Fruit fly (Drosophila melanogaster): Measurements from ENCODE around the gene CG9663.

The CG9663 gene

DNA sequence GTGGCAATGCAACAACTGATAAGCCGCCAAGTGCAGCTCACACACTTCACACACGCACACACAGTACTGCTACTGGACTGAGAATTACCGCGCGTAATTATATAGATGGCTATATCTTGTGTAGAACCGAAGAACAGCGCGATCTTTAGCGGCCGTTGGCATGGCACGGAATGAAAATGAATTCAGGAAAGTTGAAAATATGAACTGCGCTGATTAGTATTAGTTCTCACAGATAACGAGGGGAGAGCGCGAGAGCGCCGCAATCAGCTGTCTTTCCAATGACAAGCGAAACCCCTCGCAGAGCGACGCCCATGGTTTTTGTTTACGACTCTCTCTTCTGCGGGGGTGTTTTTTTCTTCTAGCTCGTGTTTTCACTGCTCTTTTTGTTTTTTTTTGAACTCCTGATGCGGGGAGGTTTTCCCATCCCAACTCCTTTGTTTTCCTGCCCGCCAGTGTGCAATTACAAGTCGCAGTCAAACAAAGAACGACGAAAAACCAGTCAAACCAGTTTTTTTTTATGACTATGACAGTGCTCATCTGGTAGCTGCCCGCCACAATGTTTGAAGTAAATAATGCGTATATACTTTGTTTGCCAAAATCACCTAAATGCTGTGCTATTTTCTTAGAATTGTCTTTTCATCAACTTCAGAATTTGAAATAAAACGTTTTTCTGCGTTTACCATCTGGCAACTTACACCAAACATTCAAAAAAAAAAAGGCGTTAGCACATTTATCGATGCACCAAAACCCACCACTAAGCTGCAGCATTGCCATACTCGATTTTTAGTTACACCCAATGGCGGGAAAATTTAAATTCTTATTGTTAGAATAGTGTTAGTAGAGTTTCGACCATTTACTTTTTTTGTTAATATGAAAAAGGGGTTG is at the start of gene CG9663 (continued):
- no peak for TF ChIP-seq ind (GFP tag; optimal IDR thresholded peaks at IDR 0.05)
- TF ChIP-seq CG10654 (GFP tag; optimal IDR thresholded peaks at IDR 0.05), result no peak
- 0 out of 2 replicates have a peak, but pooled peaks have one; percentile 10 for TF ChIP-seq CG11247 (GFP tag; IDR thresholded peaks at IDR 0.05)
- TF ChIP-seq Dbx (GFP tag; IDR thresholded peaks at IDR 0.05), result peak; percentile 35; the same call in 1 of the 3 replicates
- TF ChIP-seq CG30431 (GFP tag; optimal IDR thresholded peaks at IDR 0.05), result no peak
- peak; percentile 3 for TF ChIP-seq Mes4 (GFP tag; optimal IDR thresholded peaks at IDR 0.05)
- TF ChIP-seq dati (GFP tag; IDR thresholded peaks at IDR 0.05), result no peak
- TF ChIP-seq peb (GFP tag; IDR thresholded peaks at IDR 0.05), result no peak
- no peak for TF ChIP-seq wor (GFP tag; IDR thresholded peaks at IDR 0.05)
- TF ChIP-seq Xbp1 (GFP tag; optimal IDR thresholded peaks at IDR 0.05), result no peak
- no peak; the same call in 1 of the 2 replicates for TF ChIP-seq CG10366 (GFP tag; IDR thresholded peaks at IDR 0.05)
- TF ChIP-seq CG11695 (GFP tag; IDR thresholded peaks at IDR 0.05), result 0 out of 3 replicates have a peak, but pooled peaks have one; percentile 9
- no peak for TF ChIP-seq Bdp1 (GFP tag; optimal IDR thresholded peaks at IDR 0.05)
- peak; percentile 18 for TF ChIP-seq CG17186 (GFP tag; optimal IDR thresholded peaks at IDR 0.05)
- no peak for TF ChIP-seq Hey (tag; optimal IDR thresholded peaks at IDR 0.05)
- TF ChIP-seq CG1792 (GFP tag; optimal IDR thresholded peaks at IDR 0.05), result no peak
- TF ChIP-seq Dref (GFP tag; IDR thresholded peaks at IDR 0.05), result peak; percentile 82
- TF ChIP-seq CG9876 (GFP tag; optimal IDR thresholded peaks at IDR 0.05), result no peak
- no peak for TF ChIP-seq tio (GFP tag; optimal IDR thresholded peaks at IDR 0.05)
- no peak for TF ChIP-seq toy (GFP tag; IDR thresholded peaks at IDR 0.05)
- no peak for TF ChIP-seq ewg (GFP tag; optimal IDR thresholded peaks at IDR 0.05)
- TF ChIP-seq HLHmδ (GFP tag; optimal IDR thresholded peaks at IDR 0.05), result no peak
- TF ChIP-seq CG12769 (tag; optimal IDR thresholded peaks at IDR 0.05), result peak; percentile 71
- peak; percentile 35 for TF ChIP-seq CG17385 (GFP tag; optimal IDR thresholded peaks at IDR 0.05)
- peak; percentile 25 for TF ChIP-seq her (GFP tag; optimal IDR thresholded peaks at IDR 0.05)
- TF ChIP-seq bigmax (GFP tag; optimal IDR thresholded peaks at IDR 0.05), result no peak
- peak; percentile 29 for TF ChIP-seq PHDP (tag; optimal IDR thresholded peaks at IDR 0.05)
- peak; percentile 92 for TF ChIP-seq CG11560 (tag; IDR thresholded peaks at IDR 0.05)
- peak; percentile 51 for TF ChIP-seq gcm2 (GFP tag; optimal IDR thresholded peaks at IDR 0.05)
- peak; percentile 7 for TF ChIP-seq Antp (GFP tag; optimal IDR thresholded peaks at IDR 0.05)
- no peak for TF ChIP-seq CG17568 (GFP tag; optimal IDR thresholded peaks at IDR 0.05)
- TF ChIP-seq CG10267 (tag; optimal IDR thresholded peaks at IDR 0.05), result peak; percentile 57
- TF ChIP-seq CG7745 (tag; optimal IDR thresholded peaks at IDR 0.05), result peak; percentile 11
- peak; percentile 36 for TF ChIP-seq unpg (GFP tag; optimal IDR thresholded peaks at IDR 0.05)
- TF ChIP-seq mirr (GFP tag; optimal IDR thresholded peaks at IDR 0.05), result peak; percentile 67
- no peak for TF ChIP-seq ap (GFP tag; IDR thresholded peaks at IDR 0.05)
- peak; percentile 31; the same call in 1 of the 4 replicates for TF ChIP-seq Gug (GFP tag; IDR thresholded peaks at IDR 0.05)
- TF ChIP-seq chinmo (GFP tag; IDR thresholded peaks at IDR 0.05; ENCODE audit: partially characterized antibody), result peak; percentile 65; the same call in 2 of the 4 replicates
- peak; percentile 88; the same call in 1 of the 2 replicates for TF ChIP-seq seq (GFP tag; IDR thresholded peaks at IDR 0.05)
- TF ChIP-seq GATAe (GFP tag; conservative IDR thresholded peaks at IDR 0.05), result peak; percentile 70
- TF ChIP-seq Dll (GFP tag; IDR thresholded peaks at IDR 0.05; ENCODE audit: partially characterized antibody), result peak; percentile 43; the same call in 2 of the 4 replicates
- TF ChIP-seq fd96Cb (tag; optimal IDR thresholded peaks at IDR 0.05), result no peak
- no peak for TF ChIP-seq gro (GFP tag; optimal IDR thresholded peaks at IDR 0.05)
- no peak for TF ChIP-seq CG9437 (GFP tag; optimal IDR thresholded peaks at IDR 0.05)
- peak; percentile 40; the same call in 1 of the 2 replicates for TF ChIP-seq HLH3B (GFP tag; IDR thresholded peaks at IDR 0.05)
- TF ChIP-seq CG12071 (GFP tag; optimal IDR thresholded peaks at IDR 0.05), result peak; percentile 39
- no peak for TF ChIP-seq CG12744 (GFP tag; optimal IDR thresholded peaks at IDR 0.05)
- peak; percentile 37; the same call in 1 of the 2 replicates for TF ChIP-seq vvl (GFP tag; IDR thresholded peaks at IDR 0.05)
- no peak for TF ChIP-seq sima (GFP tag; optimal IDR thresholded peaks at IDR 0.05)
